Worm (Caenorhabditis elegans): ENCODE measurements around the gene ZK84.5.
A peak's percentile ranks its signal among the peaks of the same experiment; 100 is the strongest.

Gene ZK84.5

ce11 chrII:6026646-6027045 lies 10.3 kb upstream of the ZK84.5 start:
- TF ChIP-seq D1046.2 (GFP tag; IDR thresholded peaks at IDR 0.05), result no peak
- no peak for TF ChIP-seq dpl-1 (GFP tag; optimal IDR thresholded peaks at IDR 0.05)
- TF ChIP-seq spr-1 (tag; optimal IDR thresholded peaks at IDR 0.05), result no peak
- no peak for TF ChIP-seq ZK546.5 (tag; optimal IDR thresholded peaks at IDR 0.05)
- no peak for TF ChIP-seq set-16 (GFP tag; IDR thresholded peaks at IDR 0.05)
- TF ChIP-seq nhr-41 (GFP tag; IDR thresholded peaks at IDR 0.05), result peak; percentile 60; the same call in 1 of the 2 replicates
- no peak for TF ChIP-seq fos-1 (tag; optimal IDR thresholded peaks at IDR 0.05)
- TF ChIP-seq skn-1 (tag; optimal IDR thresholded peaks at IDR 0.05), result no peak
- TF ChIP-seq madf-5 (GFP tag; IDR thresholded peaks at IDR 0.05), result no peak
- TF ChIP-seq lin-1 (GFP tag; IDR thresholded peaks at IDR 0.05), result peak; percentile 97
- no peak for TF ChIP-seq F10B5.3 (tag; optimal IDR thresholded peaks at IDR 0.05)
- no peak for TF ChIP-seq snpc-4 (tag; optimal IDR thresholded peaks at IDR 0.05)
- TF ChIP-seq nhr-76 (tag; optimal IDR thresholded peaks at IDR 0.05), result no peak
- no peak for TF ChIP-seq zag-1 (tag; optimal IDR thresholded peaks at IDR 0.05)
- TF ChIP-seq fkh-10 (GFP tag; optimal IDR thresholded peaks at IDR 0.05), result no peak
- TF ChIP-seq ceh-28 (tag; optimal IDR thresholded peaks at IDR 0.05), result no peak
- TF ChIP-seq lin-38 (GFP tag; IDR thresholded peaks at IDR 0.05), result no peak
- no peak for TF ChIP-seq nhr-42 (GFP tag; IDR thresholded peaks at IDR 0.05)
- TF ChIP-seq daf-12 (tag; optimal IDR thresholded peaks at IDR 0.05), result no peak
- TF ChIP-seq dmd-8 (GFP tag; IDR thresholded peaks at IDR 0.05), result no peak
- peak; percentile 94 for TF ChIP-seq nhr-28 (tag; optimal IDR thresholded peaks at IDR 0.05)
- peak; percentile 46; the same call in 1 of the 2 replicates for TF ChIP-seq pha-4 (GFP tag; IDR thresholded peaks at IDR 0.05)
- no peak for TF ChIP-seq pha-4 (tag; optimal IDR thresholded peaks at IDR 0.05)
- no peak for TF ChIP-seq ceh-32 (tag; optimal IDR thresholded peaks at IDR 0.05; ENCODE audit: poor library complexity)
- no peak for TF ChIP-seq ces-1 (GFP tag; optimal IDR thresholded peaks at IDR 0.05)
- TF ChIP-seq dve-1 (tag; optimal IDR thresholded peaks at IDR 0.05; ENCODE audit: insufficient read depth), result peak; percentile 99
- TF ChIP-seq nhr-237 (tag; optimal IDR thresholded peaks at IDR 0.05), result no peak
- TF ChIP-seq Y105C5A.15 (GFP tag; IDR thresholded peaks at IDR 0.05), result no peak
- TF ChIP-seq egl-27 (tag; optimal IDR thresholded peaks at IDR 0.05), result no peak
- no peak for TF ChIP-seq unc-39 (tag; optimal IDR thresholded peaks at IDR 0.05)
- TF ChIP-seq tra-1 (GFP tag; IDR thresholded peaks at IDR 0.05), result peak; percentile 93
- TF ChIP-seq spr-3 (GFP tag; optimal IDR thresholded peaks at IDR 0.05), result no peak
- no peak for TF ChIP-seq madf-9 (GFP tag; conservative IDR thresholded peaks at IDR 0.05)
- TF ChIP-seq ceh-82 (tag; optimal IDR thresholded peaks at IDR 0.05), result no peak
- TF ChIP-seq mxl-3 (GFP tag; optimal IDR thresholded peaks at IDR 0.05), result no peak
- TF ChIP-seq R02D3.7 (tag; optimal IDR thresholded peaks at IDR 0.05), result no peak
- no peak for TF ChIP-seq rbr-2 (tag; optimal IDR thresholded peaks at IDR 0.05)
- TF ChIP-seq aha-1 (tag), result peak; percentile 74
- peak; percentile 44 for TF ChIP-seq mep-1 (tag; optimal IDR thresholded peaks at IDR 0.05)
- TF ChIP-seq ceh-44 (GFP tag; IDR thresholded peaks at IDR 0.05), result no peak
- peak; percentile 100 for TF ChIP-seq pqm-1 (tag; optimal IDR thresholded peaks at IDR 0.05)
- TF ChIP-seq dmd-6 (GFP tag; IDR thresholded peaks at IDR 0.05), result peak; percentile 94; the same call in 1 of the 2 replicates
- no peak for TF ChIP-seq nhr-11 (tag; optimal IDR thresholded peaks at IDR 0.05)
- peak in 1 of 2 experiments; percentile 62 for TF ChIP-seq mdl-1 (tag; optimal IDR thresholded peaks at IDR 0.05)
- no peak for TF ChIP-seq attf-4 (tag; optimal IDR thresholded peaks at IDR 0.05)
- TF ChIP-seq nhr-25 (tag; optimal IDR thresholded peaks at IDR 0.05; ENCODE audit: borderline replicate concordance, insufficient read depth), result no peak
- TF ChIP-seq T26A8.4 (GFP tag; IDR thresholded peaks at IDR 0.05), result no peak
- no peak for TF ChIP-seq dmd-9 (GFP tag; IDR thresholded peaks at IDR 0.05)
- peak; percentile 66 for TF ChIP-seq nhr-48 (tag; optimal IDR thresholded peaks at IDR 0.05)
- TF ChIP-seq jun-1 (tag; optimal IDR thresholded peaks at IDR 0.05), result peak; percentile 4
- TF ChIP-seq lsy-2 (tag; optimal IDR thresholded peaks at IDR 0.05), result peak in 1 of 2 experiments; percentile 62
- no peak for TF ChIP-seq unc-62 (GFP tag; optimal IDR thresholded peaks at IDR 0.05 in 1 of 2)
- no peak for TF ChIP-seq unc-62 (tag; optimal IDR thresholded peaks at IDR 0.05)
- no peak for TF ChIP-seq zip-2 (tag; optimal IDR thresholded peaks at IDR 0.05)

Measured in whole organism, L4 larva.